Fruit fly (Drosophila melanogaster): Measurements from ENCODE around the gene CG3078.

Gene CG3078

dm6 chrX:2303771-2304513 lies 44.3 kb upstream of the CG3078 start (continued):
- TF ChIP-seq sv (GFP tag; optimal IDR thresholded peaks at IDR 0.05), result peak; percentile 86

- TF ChIP-seq h (GFP tag; optimal IDR thresholded peaks at IDR 0.05), result peak; percentile 26
- TF ChIP-seq Hr83 (GFP tag; optimal IDR thresholded peaks at IDR 0.05; ENCODE audit: poor library complexity, severe bottlenecking), result peak; percentile 29
- TF ChIP-seq lola (GFP tag; optimal IDR thresholded peaks at IDR 0.05), result no peak
- TF ChIP-seq psq (GFP tag; optimal IDR thresholded peaks at IDR 0.05), result no peak
- TF ChIP-seq Hnf4 (GFP tag; optimal IDR thresholded peaks at IDR 0.05), result peak; percentile 10
- no peak for TF ChIP-seq Myc (optimal IDR thresholded peaks at IDR 0.05)
- TF ChIP-seq CG32264 (GFP tag; optimal IDR thresholded peaks at IDR 0.05), result no peak
- TF ChIP-seq Rel (GFP tag; optimal IDR thresholded peaks at IDR 0.05), result no peak
- TF ChIP-seq Rel (tag; optimal IDR thresholded peaks at IDR 0.05), result peak; percentile 10
- TF ChIP-seq sage (GFP tag; optimal IDR thresholded peaks at IDR 0.05), result no peak
Measured at dm6 chrX:2302875-2303274, 43.2 kb upstream of the CG3078 start.

DNA sequence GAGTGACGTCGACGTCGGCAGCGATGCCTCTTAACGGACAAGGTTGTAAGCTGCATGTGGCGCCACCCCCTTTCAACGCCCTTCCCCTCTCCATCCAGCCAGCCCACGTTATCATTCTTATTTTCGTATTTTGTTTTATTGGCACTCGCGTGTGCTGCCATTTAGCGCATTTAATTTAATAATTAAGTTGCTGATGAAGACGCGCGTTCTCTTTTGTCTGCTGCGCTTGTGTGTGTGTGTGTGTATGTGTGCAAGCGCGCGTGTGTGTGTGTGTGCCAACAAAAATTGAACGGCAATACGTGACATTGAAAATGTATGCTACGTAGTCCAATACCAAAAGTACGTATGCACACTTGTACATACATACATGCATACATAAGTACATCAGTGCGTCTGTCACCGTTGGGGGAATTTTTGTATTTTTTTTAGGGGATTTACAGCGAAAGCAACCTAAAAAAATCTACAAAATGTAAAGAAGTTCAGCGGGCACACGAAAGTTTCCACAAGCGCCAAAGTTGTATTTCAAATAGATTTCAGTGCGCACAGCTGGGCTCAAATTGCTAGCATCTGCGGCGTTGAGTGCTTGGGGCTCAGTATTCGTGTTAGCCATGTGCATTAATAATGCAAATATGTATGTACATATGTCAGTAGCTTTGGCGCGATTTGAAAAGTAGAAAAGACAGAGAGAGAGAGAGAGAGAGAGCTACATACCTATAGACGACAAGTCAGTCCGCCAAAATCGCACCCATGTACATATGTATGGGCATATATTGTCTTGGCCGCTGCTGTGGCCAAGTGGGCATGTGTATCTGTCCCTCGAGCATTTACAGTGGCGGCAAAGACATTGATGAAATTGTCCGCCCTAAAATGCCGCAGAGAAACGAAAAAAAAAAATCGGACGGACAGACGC lies 42.2 kb upstream of the CG3078 start:
- TF ChIP-seq Dif (GFP tag; optimal IDR thresholded peaks at IDR 0.05; ENCODE audit: partially characterized antibody) (no peak), tai (GFP tag; optimal IDR thresholded peaks at IDR 0.05) (no peak), Hr83 (GFP tag; optimal IDR thresholded peaks at IDR 0.05; ENCODE audit: poor library complexity, severe bottlenecking) (no peak), lola (GFP tag; optimal IDR thresholded peaks at IDR 0.05) (no peak), Jra (GFP tag; optimal IDR thresholded peaks at IDR 0.05) (peak; percentile 21), br (GFP tag; optimal IDR thresholded peaks at IDR 0.05) (peak; percentile 66), woc (GFP tag; optimal IDR thresholded peaks at IDR 0.05) (peak; percentile 39), CG32264 (GFP tag; optimal IDR thresholded peaks at IDR 0.05) (peak; percentile 59), Hnf4 (GFP tag; optimal IDR thresholded peaks at IDR 0.05) (peak; percentile 24), sv (GFP tag; optimal IDR thresholded peaks at IDR 0.05) (peak; percentile 62), psq (GFP tag; optimal IDR thresholded peaks at IDR 0.05) (peak; percentile 62), brk (GFP tag; optimal IDR thresholded peaks at IDR 0.05) (no peak), CG9705 (GFP tag; optimal IDR thresholded peaks at IDR 0.05) (peak; percentile 31), fru (GFP tag; optimal IDR thresholded peaks at IDR 0.05) (peak; percentile 79), dmrt93B (GFP tag; optimal IDR thresholded peaks at IDR 0.05) (peak; percentile 70), rgr (GFP tag; optimal IDR thresholded peaks at IDR 0.05) (peak; percentile 72), dl (GFP tag; optimal IDR thresholded peaks at IDR 0.05; ENCODE audit: insufficient read depth in 1 of 2, partially characterized antibody in 2 of 2) (peak in 1 of 2 experiments; percentile 13), Myc (optimal IDR thresholded peaks at IDR 0.05) (no peak), dsf (GFP tag; optimal IDR thresholded peaks at IDR 0.05; ENCODE audit: borderline replicate concordance) (no peak), Vsx2 (GFP tag; optimal IDR thresholded peaks at IDR 0.05; ENCODE audit: partially characterized antibody) (no peak), h (GFP tag; optimal IDR thresholded peaks at IDR 0.05) (peak; percentile 65), Mio (GFP tag; optimal IDR thresholded peaks at IDR 0.05) (no peak), sage (GFP tag; optimal IDR thresholded peaks at IDR 0.05) (no peak), foxo (GFP tag; optimal IDR thresholded peaks at IDR 0.05) (peak; percentile 16 to 79), OdsH (GFP tag; optimal IDR thresholded peaks at IDR 0.05) (peak; percentile 59), HLH106 (tag; optimal IDR thresholded peaks at IDR 0.05) (peak; percentile 72), pan (optimal IDR thresholded peaks at IDR 0.05) (no peak), Sp1 (GFP tag; optimal IDR thresholded peaks at IDR 0.05) (peak; percentile 63), GATAd (GFP tag; optimal IDR thresholded peaks at IDR 0.05) (no peak), Abd-B (GFP tag; optimal IDR thresholded peaks at IDR 0.05) (no peak), CrebA (GFP tag; optimal IDR thresholded peaks at IDR 0.05; ENCODE audit: borderline replicate concordance) (peak; percentile 30), usp (GFP tag; optimal IDR thresholded peaks at IDR 0.05) (no peak), Rel (GFP tag; optimal IDR thresholded peaks at IDR 0.05) (no peak), Rel (tag; optimal IDR thresholded peaks at IDR 0.05) (peak; percentile 95), N (GFP tag; optimal IDR thresholded peaks at IDR 0.05) (no peak), ey (GFP tag; optimal IDR thresholded peaks at IDR 0.05) (peak; percentile 68), jim (GFP tag; optimal IDR thresholded peaks at IDR 0.05) (no peak), Hr78 (GFP tag; optimal IDR thresholded peaks at IDR 0.05) (no peak)

Data from whole organism, wandering third instar larva.